Worm (Caenorhabditis elegans): Measurements from ENCODE around the gene ZK1240.8.

ZK1240.8 gene

ce11 chrII:2372090-2372489 lies 43.2 kb upstream of the ZK1240.8 start, which contains the start of gene F16G10.3:
TSS of gene F16G10.3 (plus strand) at chrII:2372390.
- no peak for TF ChIP-seq nhr-12 (tag; optimal IDR thresholded peaks at IDR 0.05)
- no peak for TF ChIP-seq ztf-11 (tag; optimal IDR thresholded peaks at IDR 0.05)
- no peak for TF ChIP-seq aly-2 (tag; optimal IDR thresholded peaks at IDR 0.05)
- TF ChIP-seq F13H6.1 (tag; optimal IDR thresholded peaks at IDR 0.05): no peak
- no peak for TF ChIP-seq mab-5 (tag; optimal IDR thresholded peaks at IDR 0.05)
- no peak for TF ChIP-seq nhr-23 (tag; optimal IDR thresholded peaks at IDR 0.05)
- TF ChIP-seq lin-11 (tag; optimal IDR thresholded peaks at IDR 0.05): no peak
- no peak for TF ChIP-seq alr-1 (tag; optimal IDR thresholded peaks at IDR 0.05)
- no peak for TF ChIP-seq ceh-82 (tag; optimal IDR thresholded peaks at IDR 0.05)
- TF ChIP-seq sma-9 (GFP tag; optimal IDR thresholded peaks at IDR 0.05): no peak
- TF ChIP-seq sma-9 (tag; optimal IDR thresholded peaks at IDR 0.05): no peak

- no peak for TF ChIP-seq nhr-12 (tag; optimal IDR thresholded peaks at IDR 0.05)
Measured at ce11 chrII:2368956-2369355, 40.1 kb upstream of the ZK1240.8 start, which contains the start of gene hpo-25. TSS of gene hpo-25 (plus strand) at chrII:2369256.

DNA sequence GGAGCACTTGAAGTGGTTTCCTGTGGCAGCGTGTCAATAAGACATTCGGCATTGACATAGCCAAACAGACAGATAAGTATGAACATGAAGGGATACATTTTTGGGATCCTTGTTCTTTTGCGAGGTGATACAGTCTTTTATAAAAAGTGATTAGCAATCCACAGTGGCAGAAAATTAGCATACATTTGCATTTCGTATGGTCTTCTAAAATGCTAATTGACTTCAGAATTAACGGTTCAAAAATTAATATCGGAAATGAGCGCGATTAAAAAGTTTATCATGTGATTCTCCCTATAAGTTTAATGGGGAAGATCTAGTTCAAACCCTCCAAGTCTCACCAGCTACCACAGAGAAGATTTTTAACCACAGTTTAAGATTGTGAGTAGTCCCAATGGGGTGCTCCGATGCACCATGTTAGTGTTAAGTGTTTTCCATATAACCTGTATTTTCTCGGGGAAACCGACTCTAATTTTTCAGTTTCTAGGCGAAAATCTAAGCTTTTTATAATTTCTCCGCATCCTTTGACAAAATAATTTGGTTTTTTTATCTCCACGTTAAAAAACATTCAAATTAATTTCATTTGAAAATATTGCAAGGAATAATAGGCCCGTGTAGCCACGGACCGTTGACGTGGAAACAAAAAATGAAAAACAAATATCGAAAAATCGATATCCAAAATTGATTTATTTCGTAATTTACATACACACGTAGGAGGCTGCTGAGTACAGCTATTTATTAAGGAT lies 37.9 kb upstream of the ZK1240.8 start, which contains the start of the genes F43C11.12 and F16G10.5:
F43C11.12 (minus strand) TSS at position 101 of the 743 bp plus-strand sequence.
F16G10.5 (plus strand) TSS at position 693 of the 743 bp plus-strand sequence.
- TF ChIP-seq egl-27 (tag; optimal IDR thresholded peaks at IDR 0.05) (no peak), nhr-6 (tag; optimal IDR thresholded peaks at IDR 0.05) (no peak), ceh-16 (tag; optimal IDR thresholded peaks at IDR 0.05) (no peak), ama-1 (optimal IDR thresholded peaks at IDR 0.05) (no peak), ztf-11 (tag; optimal IDR thresholded peaks at IDR 0.05) (no peak), lin-11 (tag; optimal IDR thresholded peaks at IDR 0.05) (no peak), nhr-77 (tag; optimal IDR thresholded peaks at IDR 0.05) (no peak), unc-39 (tag; optimal IDR thresholded peaks at IDR 0.05) (no peak), ZK546.5 (tag; optimal IDR thresholded peaks at IDR 0.05) (no peak), ceh-82 (tag; optimal IDR thresholded peaks at IDR 0.05) (no peak)

DNA sequence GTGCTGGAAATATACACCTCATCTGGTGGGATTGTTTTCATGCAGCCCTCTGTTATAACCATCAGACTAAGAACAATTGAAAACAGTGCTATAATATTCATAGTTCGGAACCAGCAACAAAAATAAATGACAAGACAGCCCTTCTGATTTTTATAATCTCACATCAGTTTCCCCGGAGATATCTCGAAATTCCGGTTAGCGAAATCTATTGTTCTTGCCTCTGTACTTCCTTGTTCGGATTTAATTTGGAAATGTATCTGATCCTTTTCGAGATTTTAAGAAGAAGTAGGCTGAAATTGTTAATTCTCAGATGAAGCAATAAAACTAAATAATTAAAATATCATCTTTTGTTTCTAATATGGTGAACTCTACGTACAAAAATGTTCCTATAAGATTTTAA lies 34.8 kb upstream of the ZK1240.8 start, which contains the start of gene F43C11.11:
F43C11.11 (minus strand) TSS at position 101 of the 400 bp plus-strand sequence.
- TF ChIP-seq ztf-1 (GFP tag; conservative IDR thresholded peaks at IDR 0.05) (no peak), nhr-77 (tag; optimal IDR thresholded peaks at IDR 0.05) (no peak), crh-2 (tag; optimal IDR thresholded peaks at IDR 0.05) (no peak), fos-1 (tag; optimal IDR thresholded peaks at IDR 0.05) (no peak), sma-3 (GFP tag; optimal IDR thresholded peaks at IDR 0.05) (no peak), alr-1 (tag; optimal IDR thresholded peaks at IDR 0.05) (no peak), nhr-23 (tag; optimal IDR thresholded peaks at IDR 0.05) (no peak), nhr-25 (tag; optimal IDR thresholded peaks at IDR 0.05) (no peak), sma-9 (GFP tag; optimal IDR thresholded peaks at IDR 0.05) (no peak), sma-9 (tag; optimal IDR thresholded peaks at IDR 0.05) (no peak), C34F6.9 (tag; optimal IDR thresholded peaks at IDR 0.05) (no peak)

DNA sequence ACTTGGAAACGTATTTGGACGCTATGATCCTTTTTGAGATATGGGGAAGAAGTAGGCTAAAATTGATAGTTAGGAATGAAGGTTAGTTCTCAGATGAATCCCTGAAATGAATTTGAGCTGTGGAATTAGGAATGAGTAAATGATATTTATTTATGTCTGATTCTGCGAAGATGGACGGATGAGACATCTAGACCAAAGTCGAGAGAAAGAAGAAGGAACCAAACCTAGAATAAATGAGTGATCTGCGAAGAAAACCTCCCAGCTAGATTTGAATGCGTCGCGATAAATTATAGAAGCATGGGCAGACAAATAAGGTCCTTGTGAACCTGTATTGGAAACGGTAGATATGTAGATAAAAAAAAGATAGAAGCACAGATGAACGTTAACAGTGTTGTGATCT lies 31.1 kb upstream of the ZK1240.8 start, which contains the start of gene F43C11.16:
F43C11.16 (minus strand) TSS at position 101 of the 400 bp plus-strand sequence.
- TF ChIP-seq ama-1 (optimal IDR thresholded peaks at IDR 0.05) (no peak), nhr-6 (tag; optimal IDR thresholded peaks at IDR 0.05) (no peak), sem-4 (tag; optimal IDR thresholded peaks at IDR 0.05) (no peak), snpc-4 (tag; optimal IDR thresholded peaks at IDR 0.05) (no peak), nhr-129 (tag; optimal IDR thresholded peaks at IDR 0.05) (no peak), lin-11 (tag; optimal IDR thresholded peaks at IDR 0.05) (no peak), nhr-237 (tag; optimal IDR thresholded peaks at IDR 0.05) (no peak), elt-3 (tag; optimal IDR thresholded peaks at IDR 0.05) (no peak), lin-13 (GFP tag; optimal IDR thresholded peaks at IDR 0.05) (no peak), R02D3.7 (tag; optimal IDR thresholded peaks at IDR 0.05) (no peak), sma-3 (GFP tag; optimal IDR thresholded peaks at IDR 0.05) (no peak), mbf-1 (tag; optimal IDR thresholded peaks at IDR 0.05) (no peak), ZK546.5 (tag; optimal IDR thresholded peaks at IDR 0.05) (no peak), elt-1 (tag; optimal IDR thresholded peaks at IDR 0.05) (no peak), sma-9 (GFP tag; optimal IDR thresholded peaks at IDR 0.05) (no peak), sma-9 (tag; optimal IDR thresholded peaks at IDR 0.05) (no peak), egl-27 (tag; optimal IDR thresholded peaks at IDR 0.05) (no peak), ztf-1 (GFP tag; conservative IDR thresholded peaks at IDR 0.05) (no peak)

All from whole organism, L2 larva.